Worm (Caenorhabditis elegans) whole organism, mixed stage, embryonic: ENCODE data around the gene cho-1.

Source experiments
- ces-1 ChIP-seq: fragments of 150-350 bp; optimal IDR thresholded peaks from 2 replicates; lab custom pipeline; 2014; ENCODE audit warnings: missing biosample characterization, missing genetic modification reagents, missing genetic modification characterization
- elt-1 ChIP-seq: sonication (generic microtip); optimal IDR thresholded peaks from 2 replicates; lab custom pipeline; 2017; ENCODE audit warnings: missing genetic modification characterization, mild to moderate bottlenecking, missing compliant biosample characterization, antibody characterized with exemption, moderate library complexity, borderline replicate concordance; ENCODE audit not compliant: insufficient read depth
- nhr-237 ChIP-seq: fragments of 150-350 bp; optimal IDR thresholded peaks from 2 replicates; lab custom pipeline; 2014; ENCODE audit warnings: missing biosample characterization, missing genetic modification characterization
- unc-39 ChIP-seq: fragments of 150-350 bp; optimal IDR thresholded peaks from 2 replicates; lab custom pipeline; 2014; ENCODE audit warnings: missing biosample characterization, missing genetic modification characterization
- ztf-11 ChIP-seq: fragments of 150-350 bp; optimal IDR thresholded peaks from 2 replicates; lab custom pipeline; 2014; ENCODE audit warnings: missing biosample characterization, missing genetic modification characterization

DNA sequence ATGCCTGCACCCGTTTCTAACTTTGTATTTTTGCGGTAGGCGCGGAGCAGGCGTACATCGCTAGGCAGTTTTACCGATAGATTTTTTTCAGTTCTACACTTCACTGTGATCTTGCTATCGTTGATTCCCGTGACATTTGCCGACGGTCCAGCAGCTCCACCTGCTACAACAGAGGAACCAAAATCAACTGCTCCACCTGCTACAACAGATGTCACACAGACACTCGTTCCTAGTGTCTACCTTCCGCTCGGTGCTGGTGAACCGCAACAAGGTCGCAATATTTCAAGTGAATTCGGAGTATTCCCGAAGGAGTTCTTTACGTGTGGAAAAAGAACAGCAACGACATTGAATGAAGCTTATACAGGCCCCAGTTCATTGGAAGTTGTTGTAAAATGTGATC lies 24.3 kb downstream of the cho-1 start:
- TF ChIP-seq unc-39 (tag; lab: Kevin White, UChicago) (no peak), ces-1 (GFP tag; lab: Kevin White, UChicago) (no peak), ztf-11 (no peak), nhr-237 (no peak), elt-1 (tag; lab: Kevin White, UChicago) (no peak)
